Worm (Caenorhabditis elegans) whole organism, L4/young adult: ENCODE measurements around the gene F09B12.7.

Experiments used
- dao-5 ChIP-seq: sonication (generic microtip); optimal IDR thresholded peaks from 2 replicates; lab custom pipeline; 2016; ENCODE audit warnings: missing genotype, missing genetic modification characterization, moderate library complexity, missing compliant biosample characterization
- him-1 ChIP-seq: sonication (generic microtip); optimal IDR thresholded peaks from 2 replicates; lab custom pipeline; 2016; ENCODE audit warnings: missing genotype, missing genetic modification reagents, missing genetic modification characterization, missing compliant biosample characterization

DNA sequence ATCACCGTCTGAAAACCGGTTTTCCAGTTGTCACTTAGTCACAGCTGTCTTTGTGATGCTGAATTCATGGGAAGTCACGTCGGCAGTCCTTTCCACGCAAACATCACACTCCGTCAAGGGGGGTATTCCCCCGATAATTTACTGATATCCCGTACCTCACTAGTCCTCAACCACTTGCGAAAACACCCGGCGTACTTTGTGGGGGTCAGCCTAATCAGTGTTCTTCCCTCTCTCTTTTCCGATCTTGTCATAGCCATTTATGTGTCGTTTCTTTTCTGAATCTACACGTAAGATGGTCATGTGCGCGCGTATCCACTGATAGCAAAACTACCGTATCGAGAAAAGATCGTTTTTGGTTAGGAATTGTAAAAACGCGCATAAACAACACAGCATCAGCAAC is 15.5 kb downstream of the F09B12.7 start:
- no peak for TF ChIP-seq him-1
- TF ChIP-seq dao-5 (tag; lab: Kevin White, UChicago), result no peak
